Worm (Caenorhabditis elegans) whole organism, L4 larva: ENCODE measurements around the gene clec-166.
A peak's percentile ranks its signal among the peaks of the same experiment; 100 is the strongest.

Experiments used
- D1046.2 ChIP-seq: fragments of 200-800 bp; sonication (Bioruptor generic); IDR thresholded peaks from 2 replicates; pipeline ENCODE4 v1.3.6; 2022; ENCODE audit warnings: missing genetic modification characterization, missing compliant biosample characterization
- F26F4.8 ChIP-seq: fragments of 200-800 bp; sonication (Bioruptor generic); conservative IDR thresholded peaks from 2 replicates; pipeline ENCODE4 v1.3.6; 2022; ENCODE audit warnings: missing genetic modification characterization, missing compliant biosample characterization
- Y48G9A.11 ChIP-seq: fragments of 200-800 bp; sonication (Bioruptor generic); IDR thresholded peaks from 2 replicates; pipeline ENCODE4 v1.3.6; 2022; ENCODE audit warnings: missing genetic modification reagents, missing genetic modification characterization, missing compliant biosample characterization
- Y5F2A.4 ChIP-seq: fragments of 200-800 bp; sonication (Bioruptor generic); optimal IDR thresholded peaks from 2 replicates; lab custom pipeline; 2018; ENCODE audit warnings: mild to moderate bottlenecking, missing genetic modification characterization, missing compliant biosample characterization
- ceh-20 ChIP-seq: fragments of 200-800 bp; sonication (Bioruptor generic); IDR thresholded peaks from 2 replicates; pipeline ENCODE4 v1.3.6; 2022; ENCODE audit warnings: missing genetic modification reagents, missing genetic modification characterization, missing compliant biosample characterization
- ces-1 ChIP-seq: fragments of 150-350 bp; sonication (generic microtip); optimal IDR thresholded peaks from 4 replicates; lab custom pipeline; 2014; ENCODE audit warnings: missing biosample characterization, missing genetic modification reagents, missing genetic modification characterization
- ctbp-1 ChIP-seq: fragments of 200-800 bp; sonication (Bioruptor generic); IDR thresholded peaks from 2 replicates; pipeline ENCODE4 v1.3.6; 2022; ENCODE audit warnings: missing genetic modification reagents, missing genetic modification characterization, missing compliant biosample characterization
- daf-12 ChIP-seq: fragments of 150-350 bp; optimal IDR thresholded peaks from 2 replicates; lab custom pipeline; 2014; ENCODE audit warnings: missing biosample characterization, missing genetic modification reagents, missing genetic modification characterization
- daf-16 ChIP-seq, 3 experiments: sonication (generic microtip); optimal IDR thresholded peaks; 2 replicates each; lab custom pipeline; 2016 to 2017; ENCODE audit warnings: missing genetic modification characterization in 3 of 3, missing genetic modification reagents in 3 of 3, mild to moderate bottlenecking in 2 of 3, missing compliant biosample characterization in 2 of 3, missing biosample characterization in 1 of 3, moderate library complexity in 1 of 3
- daf-8 ChIP-seq: fragments of 200-800 bp; sonication (Bioruptor generic); IDR thresholded peaks from 2 replicates; pipeline ENCODE4 v1.3.6; 2022; ENCODE audit warnings: missing genetic modification characterization, missing compliant biosample characterization
- dmd-6 ChIP-seq: fragments of 200-800 bp; sonication (Bioruptor generic); IDR thresholded peaks from 2 replicates; pipeline ENCODE4 v1.3.6; 2022; ENCODE audit warnings: missing genetic modification reagents, missing genetic modification characterization, missing compliant biosample characterization
- dpl-1 ChIP-seq: fragments of 150-350 bp; optimal IDR thresholded peaks from 2 replicates; lab custom pipeline; 2014; ENCODE audit warnings: missing biosample characterization, missing genetic modification reagents, missing genetic modification characterization
- fos-1 ChIP-seq: fragments of 150-350 bp; optimal IDR thresholded peaks from 2 replicates; lab custom pipeline; 2014; ENCODE audit warnings: missing biosample characterization, missing genetic modification characterization
- gei-8 ChIP-seq: fragments of 200-800 bp; sonication (Bioruptor generic); optimal IDR thresholded peaks from 2 replicates; lab custom pipeline; 2018; ENCODE audit warnings: mild to moderate bottlenecking, missing genetic modification characterization, missing compliant biosample characterization
- hlh-11 ChIP-seq: fragments of 200-800 bp; sonication (Bioruptor generic); optimal IDR thresholded peaks from 2 replicates; lab custom pipeline; 2018; ENCODE audit warnings: mild to moderate bottlenecking, missing genetic modification characterization, missing compliant biosample characterization
- hlh-30 ChIP-seq: sonication (generic microtip); optimal IDR thresholded peaks from 2 replicates; lab custom pipeline; 2017; ENCODE audit warnings: antibody characterized with exemption, mild to moderate bottlenecking, missing genetic modification characterization, missing compliant biosample characterization; ENCODE audit not compliant: insufficient read depth
- hmg-1.1 ChIP-seq: fragments of 200-800 bp; sonication (Bioruptor generic); IDR thresholded peaks from 2 replicates; pipeline ENCODE4 v1.3.6; 2022; ENCODE audit warnings: missing genetic modification reagents, missing genetic modification characterization, missing compliant biosample characterization
- lim-7 ChIP-seq: fragments of 200-800 bp; sonication (Bioruptor generic); IDR thresholded peaks from 2 replicates; pipeline ENCODE4 v1.3.6; 2022; ENCODE audit warnings: missing genetic modification characterization, missing compliant biosample characterization
- lin-13 ChIP-seq: fragments of 150-350 bp; optimal IDR thresholded peaks from 2 replicates; lab custom pipeline; 2014; ENCODE audit warnings: missing biosample characterization, missing genetic modification reagents, missing genetic modification characterization
- lin-29 ChIP-seq: fragments of 200-800 bp; sonication (Bioruptor generic); IDR thresholded peaks from 2 replicates; pipeline ENCODE4 v1.3.6; 2022; ENCODE audit warnings: missing genetic modification reagents, missing genetic modification characterization, missing compliant biosample characterization
- madf-9 ChIP-seq: fragments of 200-800 bp; sonication (Bioruptor generic); conservative IDR thresholded peaks from 2 replicates; pipeline ENCODE4 v1.3.6; 2022; ENCODE audit warnings: missing genetic modification reagents, missing genetic modification characterization, missing compliant biosample characterization
- mes-2 ChIP-seq: sonication (generic microtip); optimal IDR thresholded peaks from 2 replicates; lab custom pipeline; 2016; ENCODE audit warnings: missing genotype, mild to moderate bottlenecking, missing genetic modification characterization, missing compliant biosample characterization; ENCODE audit not compliant: poor library complexity, severe bottlenecking
- mxl-2 ChIP-seq: fragments of 200-800 bp; sonication (Bioruptor generic); conservative IDR thresholded peaks from 2 replicates; pipeline ENCODE4 v1.3.6; 2022; ENCODE audit warnings: missing genetic modification reagents, missing genetic modification characterization, missing compliant biosample characterization
- mxl-3 ChIP-seq: fragments of 200-800 bp; sonication (Bioruptor generic); optimal IDR thresholded peaks from 2 replicates; lab custom pipeline; 2018; ENCODE audit warnings: mild to moderate bottlenecking, missing genetic modification characterization, missing compliant biosample characterization
- nhr-237 ChIP-seq: sonication (generic microtip); optimal IDR thresholded peaks from 2 replicates; lab custom pipeline; 2017; ENCODE audit warnings: missing biosample characterization, missing genetic modification characterization
- nhr-28 ChIP-seq: fragments of 150-350 bp; optimal IDR thresholded peaks from 2 replicates; lab custom pipeline; 2014; ENCODE audit warnings: missing biosample characterization, missing genetic modification characterization
- nhr-42 ChIP-seq: fragments of 200-800 bp; sonication (Bioruptor generic); IDR thresholded peaks from 2 replicates; pipeline ENCODE4 v1.3.6; 2022; ENCODE audit warnings: missing genetic modification characterization, missing compliant biosample characterization
- php-3 ChIP-seq: fragments of 200-800 bp; sonication (Bioruptor generic); IDR thresholded peaks from 2 replicates; pipeline ENCODE4 v1.3.6; 2022; ENCODE audit warnings: missing genetic modification reagents, missing genetic modification characterization, missing compliant biosample characterization
- pqm-1 ChIP-seq: sonication (generic microtip); optimal IDR thresholded peaks from 2 replicates; lab custom pipeline; 2017; ENCODE audit warnings: missing biosample characterization, missing genetic modification characterization
- rbr-2 ChIP-seq: sonication (generic microtip); optimal IDR thresholded peaks from 2 replicates; lab custom pipeline; 2016; ENCODE audit warnings: missing genotype, missing genetic modification characterization, missing compliant biosample characterization
- set-16 ChIP-seq: fragments of 200-800 bp; sonication (Bioruptor generic); IDR thresholded peaks from 2 replicates; pipeline ENCODE4 v1.3.6; 2022; ENCODE audit warnings: missing genetic modification reagents, missing genetic modification characterization, missing compliant biosample characterization
- snpc-4 ChIP-seq: fragments of 150-350 bp; optimal IDR thresholded peaks from 2 replicates; lab custom pipeline; 2014; ENCODE audit warnings: missing biosample characterization, missing genetic modification characterization
- spr-3 ChIP-seq: fragments of 200-800 bp; sonication (Bioruptor generic); optimal IDR thresholded peaks from 2 replicates; lab custom pipeline; 2018; ENCODE audit warnings: mild to moderate bottlenecking, missing genetic modification characterization, missing compliant biosample characterization
- unc-62 ChIP-seq, 3 experiments: fragments of 150-350 bp in 1 of 3; sonication (generic microtip); optimal IDR thresholded peaks in 2 of 3; peaks in 1 of 3; 1 replicate in 1 of 3; 2 replicates in 2 of 3; lab custom pipeline; 2014 to 2017; ENCODE audit warnings: missing biosample characterization in 3 of 3, missing genetic modification characterization in 3 of 3, missing genetic modification reagents in 3 of 3, missing genotype in 1 of 3
- zfp-2 ChIP-seq: sonication (generic microtip); optimal IDR thresholded peaks from 2 replicates; lab custom pipeline; 2016; ENCODE audit warnings: mild to moderate bottlenecking, missing genetic modification characterization, missing compliant biosample characterization
- zip-2 ChIP-seq: fragments of 150-350 bp; optimal IDR thresholded peaks from 2 replicates; lab custom pipeline; 2014; ENCODE audit warnings: missing biosample characterization, missing genetic modification characterization
- ztf-11 ChIP-seq: fragments of 150-350 bp; optimal IDR thresholded peaks from 2 replicates; lab custom pipeline; 2014; ENCODE audit warnings: missing biosample characterization, missing genetic modification characterization

The clec-166 gene

DNA sequence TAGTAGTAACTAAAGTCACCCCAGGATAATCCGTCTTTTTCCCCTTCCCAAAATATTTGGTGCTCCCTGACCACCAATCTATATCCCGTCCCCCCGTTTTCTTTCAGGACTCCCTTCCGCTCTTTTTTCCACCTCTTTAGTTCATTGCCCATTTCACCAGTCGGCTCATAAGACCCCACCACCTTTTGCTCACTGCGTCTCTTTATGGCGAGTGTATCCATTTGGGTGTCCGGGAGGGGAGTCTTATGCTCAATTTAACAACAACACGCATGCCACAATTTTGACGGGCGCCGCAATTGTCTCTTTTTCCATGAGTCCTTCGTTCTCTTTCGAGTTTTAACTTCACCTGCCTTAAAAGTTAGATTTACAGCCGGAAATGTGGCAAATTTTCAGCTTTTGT, 38.0 kb downstream of the clec-166 start (continued):
- no peak for TF ChIP-seq madf-9 (GFP tag; lab: Robert Waterston, UW)
- TF ChIP-seq ztf-11 (tag; lab: Kevin White, UChicago), result no peak
- TF ChIP-seq F26F4.8 (GFP tag; lab: Robert Waterston, UW), result no peak
- no peak for TF ChIP-seq D1046.2 (GFP tag; lab: Robert Waterston, UW)
- peak in 1 of 2 experiments; percentile 45 for TF ChIP-seq unc-62 (GFP tag; optimal IDR thresholded peaks at IDR 0.05 in 1 of 2; lab: Kevin White, UChicago)
- no peak for TF ChIP-seq unc-62 (tag; optimal IDR thresholded peaks at IDR 0.05; lab: Kevin White, UChicago)
- TF ChIP-seq mes-2, result peak; percentile 25
- TF ChIP-seq set-16 (GFP tag; lab: Robert Waterston, UW), result no peak
- TF ChIP-seq rbr-2, result peak; percentile 19
- TF ChIP-seq spr-3 (GFP tag; lab: Kevin White, UChicago), result no peak
- TF ChIP-seq zfp-2, result no peak
- TF ChIP-seq lim-7 (GFP tag; lab: Robert Waterston, UW), result no peak
- no peak for TF ChIP-seq ceh-20 (GFP tag; lab: Robert Waterston, UW)
- no peak for TF ChIP-seq gei-8 (GFP tag; lab: Kevin White, UChicago)

DNA sequence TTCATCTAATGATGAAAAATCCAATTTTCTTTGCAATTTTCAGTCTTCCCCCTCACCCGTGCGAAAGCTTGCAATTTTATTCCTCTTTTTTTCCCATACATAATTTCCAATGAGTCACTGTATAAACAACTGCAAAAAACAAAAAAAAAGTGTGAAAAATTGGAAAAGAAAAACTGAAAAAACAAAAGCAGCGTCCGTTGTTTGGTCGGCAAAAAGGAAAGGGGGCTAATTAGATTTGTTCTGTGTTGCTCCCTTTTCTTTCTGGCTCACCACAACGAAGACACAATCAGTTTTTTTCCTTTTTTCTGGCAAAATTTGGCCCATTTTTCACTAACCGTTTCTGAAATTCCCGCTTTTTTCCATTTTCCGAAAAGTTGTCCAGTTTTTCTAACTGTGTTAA, 38.8 kb downstream of the clec-166 start:
- TF ChIP-seq ces-1 (GFP tag; lab: Kevin White, UChicago), result peak; percentile 76
- TF ChIP-seq lim-7 (GFP tag; lab: Robert Waterston, UW), result no peak
- TF ChIP-seq, all 104 proteins: peak for 1

DNA sequence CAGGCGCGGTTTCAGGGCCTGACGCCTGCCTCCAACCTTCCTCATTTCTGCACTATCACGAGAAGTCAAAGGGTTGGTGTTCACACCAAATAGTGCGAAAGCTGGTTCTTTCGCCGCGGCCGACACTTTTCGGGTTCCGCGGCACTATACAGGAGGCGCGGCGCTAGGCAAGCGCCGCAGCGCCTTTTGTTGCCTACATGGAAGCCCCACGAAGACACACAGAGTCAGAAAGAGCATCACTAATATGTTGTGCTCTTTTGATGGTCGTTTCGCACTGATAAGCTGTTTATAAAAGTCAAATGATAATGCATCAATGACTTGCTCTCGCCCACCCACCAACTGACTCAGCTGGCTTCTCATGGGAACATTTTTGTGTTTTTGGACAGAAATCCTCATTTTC, 39.2 kb downstream of the clec-166 start:
- TF ChIP-seq hlh-11 (tag; lab: Kevin White, UChicago) (peak; percentile 65), dmd-6 (peak; percentile 51), nhr-28 (tag; lab: Kevin White, UChicago) (peak; percentile 55), snpc-4 (no peak), php-3 (GFP tag; lab: Robert Waterston, UW) (peak; percentile 40; the same call in 1 of the 2 replicates), daf-16 (GFP tag; optimal IDR thresholded peaks at IDR 0.05; lab: Kevin White, UChicago) (no peak), daf-16 (tag; optimal IDR thresholded peaks at IDR 0.05; lab: Kevin White, UChicago) (peak; percentile 52), ctbp-1 (GFP tag; lab: Robert Waterston, UW) (no peak), hlh-30 (tag; lab: Kevin White, UChicago) (peak; percentile 16), lim-7 (GFP tag; lab: Robert Waterston, UW) (0 out of 2 replicates have a peak, but pooled peaks have one; percentile 41), nhr-42 (GFP tag; lab: Robert Waterston, UW) (0 out of 2 replicates have a peak, but pooled peaks have one; percentile 24), set-16 (GFP tag; lab: Robert Waterston, UW) (peak; percentile 69), pqm-1 (tag; lab: Kevin White, UChicago) (peak; percentile 44), zip-2 (tag; lab: Kevin White, UChicago) (no peak)

ce11 chrIV:1209813-1210212, 41.3 kb downstream of the clec-166 start:
- TF ChIP-seq daf-12 (no peak), set-16 (GFP tag; lab: Robert Waterston, UW) (peak; percentile 51), Y48G9A.11 (GFP tag; lab: Robert Waterston, UW) (no peak), nhr-237 (tag; lab: Kevin White, UChicago) (no peak)

DNA sequence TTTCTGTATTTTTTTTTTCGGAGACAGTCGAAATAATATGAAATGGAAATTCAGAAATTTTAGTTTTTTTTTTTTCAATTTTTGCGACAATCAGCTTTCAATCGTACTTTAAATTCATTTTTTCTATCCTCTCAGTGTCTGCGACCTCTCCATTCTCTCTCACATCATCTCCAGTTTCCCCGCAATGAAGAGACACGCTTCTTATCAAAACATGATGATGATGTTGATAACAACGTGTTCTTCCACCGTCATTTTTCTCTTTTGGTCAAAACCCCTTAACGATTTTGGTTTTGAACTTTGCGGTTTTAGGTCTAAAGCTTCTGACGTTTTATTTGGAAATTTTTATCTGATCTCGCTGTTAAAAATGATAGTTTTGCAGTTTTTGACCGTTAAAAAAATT, 41.8 kb downstream of the clec-166 start:
- TF ChIP-seq dpl-1 (no peak), Y5F2A.4 (GFP tag; lab: Kevin White, UChicago) (no peak), mxl-3 (GFP tag; lab: Kevin White, UChicago) (peak; percentile 60), madf-9 (GFP tag; lab: Robert Waterston, UW) (no peak), nhr-28 (tag; lab: Kevin White, UChicago) (peak; percentile 16), hmg-1.1 (GFP tag; lab: Robert Waterston, UW) (no peak), daf-8 (no peak), lin-13 (GFP tag; lab: Kevin White, UChicago) (no peak), fos-1 (no peak), lin-29 (GFP tag; lab: Robert Waterston, UW) (no peak), mxl-2 (GFP tag; lab: Robert Waterston, UW) (no peak)
